Fruit fly (Drosophila melanogaster) whole organism, wandering third instar larva: ENCODE data around the gene grnd.

Experiments used
- Abd-B ChIP-seq: fragments of >200 bp; optimal IDR thresholded peaks from 2 replicates; lab custom pipeline; 2017; ENCODE audit warnings: missing biosample characterization, missing genetic modification characterization
- CG32264 ChIP-seq: fragments of 200-800 bp; sonication (Bioruptor generic); optimal IDR thresholded peaks from 2 replicates; lab custom pipeline; 2016; ENCODE audit warnings: missing biosample characterization, missing genetic modification characterization
- CG9705 ChIP-seq: fragments of 200-800 bp; sonication (Bioruptor generic); optimal IDR thresholded peaks from 2 replicates; lab custom pipeline; 2018; ENCODE audit warnings: missing biosample characterization, mild to moderate bottlenecking, missing genetic modification characterization
- CrebA ChIP-seq: fragments of 200-800 bp; sonication (Bioruptor generic); optimal IDR thresholded peaks from 2 replicates; lab custom pipeline; 2016; ENCODE audit warnings: missing biosample characterization, mild to moderate bottlenecking, missing genetic modification characterization, borderline replicate concordance
- Dif ChIP-seq: fragments of 200-275, 200-300 bp; sonication (Bioruptor generic); optimal IDR thresholded peaks from 2 replicates; lab custom pipeline; 2018; ENCODE audit warnings: missing biosample characterization, missing genetic modification characterization; ENCODE audit not compliant: partially characterized antibody
- GATAd ChIP-seq: sonication (Bioruptor generic); optimal IDR thresholded peaks from 2 replicates; lab custom pipeline; 2016; ENCODE audit warnings: missing biosample characterization, missing genetic modification characterization
- HLH106 ChIP-seq: fragments of 200-800 bp; optimal IDR thresholded peaks from 3 replicates; lab custom pipeline; 2019; ENCODE audit warnings: missing biosample characterization, mild to moderate bottlenecking, missing genetic modification characterization, moderate library complexity
- Hnf4 ChIP-seq: fragments of 200-800 bp; sonication (Bioruptor generic); optimal IDR thresholded peaks from 2 replicates; lab custom pipeline; 2016; ENCODE audit warnings: missing biosample characterization, mild to moderate bottlenecking, missing genetic modification characterization
- Myc ChIP-seq: fragments of >200 bp; optimal IDR thresholded peaks from 2 replicates; lab custom pipeline; 2017
- Rel ChIP-seq, 2 experiments: fragments of 200-800 bp; sonication (Bioruptor generic) in 1 of 2; optimal IDR thresholded peaks; 2 replicates in 1 of 2; 3 replicates in 1 of 2; lab custom pipeline; 2016 to 2019; ENCODE audit warnings: mild to moderate bottlenecking in 2 of 2, missing biosample characterization in 2 of 2, missing genetic modification characterization in 2 of 2, moderate library complexity in 1 of 2
- Sp1 ChIP-seq: fragments of 200-800 bp; sonication (Bioruptor generic); optimal IDR thresholded peaks from 3 replicates; lab custom pipeline; 2019; ENCODE audit warnings: missing biosample characterization, mild to moderate bottlenecking, missing genetic modification characterization, moderate library complexity
- br ChIP-seq: fragments of 200-800 bp; sonication (Bioruptor generic); optimal IDR thresholded peaks from 2 replicates; lab custom pipeline; 2016; ENCODE audit warnings: missing biosample characterization, missing genetic modification characterization
- dl ChIP-seq, 2 experiments: fragments of 175-275, 200-275 bp in 1 of 2; fragments of 200-275 bp in 1 of 2; sonication (Bioruptor generic); optimal IDR thresholded peaks; lab custom pipeline; 2018; ENCODE audit warnings: mild to moderate bottlenecking in 2 of 2, missing biosample characterization in 2 of 2, missing genetic modification characterization in 2 of 2, moderate library complexity in 2 of 2; ENCODE audit not compliant: partially characterized antibody in 2 of 2, insufficient read depth in 1 of 2
- dmrt93B ChIP-seq: fragments of 200-800 bp; sonication (Bioruptor generic); optimal IDR thresholded peaks from 2 replicates; lab custom pipeline; 2018; ENCODE audit warnings: missing biosample characterization, mild to moderate bottlenecking, missing genetic modification characterization
- dsf ChIP-seq: sonication (Bioruptor generic); optimal IDR thresholded peaks from 2 replicates; lab custom pipeline; 2016; ENCODE audit warnings: missing biosample characterization, missing genetic modification characterization, borderline replicate concordance
- foxo ChIP-seq, 2 experiments: fragments of 200-800 bp; sonication (Bioruptor generic); optimal IDR thresholded peaks; 2 replicates in 1 of 2; 3 replicates in 1 of 2; lab custom pipeline; 2016 to 2017; ENCODE audit warnings: missing biosample characterization in 2 of 2, missing genetic modification characterization in 2 of 2
- fru ChIP-seq: fragments of 200-800 bp; sonication (Bioruptor generic); optimal IDR thresholded peaks from 3 replicates; lab custom pipeline; 2016; ENCODE audit warnings: missing biosample characterization, mild to moderate bottlenecking, missing genetic modification characterization
- h ChIP-seq: fragments of 200-800 bp; sonication (Bioruptor generic); optimal IDR thresholded peaks from 3 replicates; lab custom pipeline; 2016; ENCODE audit warnings: missing biosample characterization, mild to moderate bottlenecking, missing genetic modification characterization
- jim ChIP-seq: fragments of 175-275, 200-325 bp; sonication (Bioruptor generic); optimal IDR thresholded peaks from 2 replicates; lab custom pipeline; 2016; ENCODE audit warnings: missing biosample characterization, mild to moderate bottlenecking, missing genetic modification characterization
- lola ChIP-seq: fragments of >200 bp; optimal IDR thresholded peaks from 2 replicates; lab custom pipeline; 2017; ENCODE audit warnings: missing biosample characterization, missing genetic modification characterization
- pan ChIP-seq: fragments of >200 bp; optimal IDR thresholded peaks from 2 replicates; lab custom pipeline; 2017
- sage ChIP-seq: fragments of 200-800 bp; sonication (Bioruptor generic); optimal IDR thresholded peaks from 2 replicates; lab custom pipeline; 2016; ENCODE audit warnings: missing biosample characterization, mild to moderate bottlenecking, missing genetic modification characterization
- tai ChIP-seq: sonication (Bioruptor generic); optimal IDR thresholded peaks from 2 replicates; lab custom pipeline; 2016; ENCODE audit warnings: missing biosample characterization, missing genetic modification characterization
- woc ChIP-seq: sonication (Bioruptor generic); optimal IDR thresholded peaks from 2 replicates; lab custom pipeline; 2016; ENCODE audit warnings: missing biosample characterization, mild to moderate bottlenecking, missing genetic modification characterization

Gene grnd

dm6 chr2L:18478509-18479176 is 6.6 kb upstream of the grnd start:
- TF ChIP-seq CG32264 (GFP tag; lab: Kevin White, UChicago) (no peak), woc (peak; percentile 25), foxo (GFP tag; optimal IDR thresholded peaks at IDR 0.05; lab: Kevin White, UChicago) (no peak)

dm6 chr2L:18479177-18479521 is 6.1 kb upstream of the grnd start:
- TF ChIP-seq CG9705 (GFP tag; lab: Kevin White, UChicago): no peak
- TF ChIP-seq Rel (GFP tag; optimal IDR thresholded peaks at IDR 0.05; lab: Kevin White, UChicago): no peak
- peak; percentile 7 for TF ChIP-seq Rel (tag; optimal IDR thresholded peaks at IDR 0.05; lab: Kevin White, UChicago)

dm6 chr2L:18480326-18481028 is 4.7 kb upstream of the grnd start:
- TF ChIP-seq GATAd (no peak), Sp1 (GFP tag; lab: Kevin White, UChicago) (no peak), Dif (GFP tag; lab: Kevin White, UChicago) (no peak), Hnf4 (GFP tag; lab: Kevin White, UChicago) (no peak), br (GFP tag; lab: Kevin White, UChicago) (no peak), Myc (lab: Kevin White, UChicago) (no peak), Abd-B (GFP tag; lab: Kevin White, UChicago) (no peak), CG32264 (GFP tag; lab: Kevin White, UChicago) (no peak), fru (GFP tag; lab: Kevin White, UChicago) (no peak), woc (no peak), pan (lab: Kevin White, UChicago) (no peak)

dm6 chr2L:18481064-18481463 is 4.2 kb upstream of the grnd start:
- no peak for TF ChIP-seq tai (GFP tag; lab: Kevin White, UChicago)
- no peak for TF ChIP-seq Rel (GFP tag; optimal IDR thresholded peaks at IDR 0.05; lab: Kevin White, UChicago)
- TF ChIP-seq Rel (tag; optimal IDR thresholded peaks at IDR 0.05; lab: Kevin White, UChicago): no peak
- TF ChIP-seq dsf: no peak
- no peak for TF ChIP-seq sage
- no peak for TF ChIP-seq fru (GFP tag; lab: Kevin White, UChicago)
- TF ChIP-seq pan (lab: Kevin White, UChicago): no peak
- no peak for TF ChIP-seq foxo (GFP tag; optimal IDR thresholded peaks at IDR 0.05; lab: Kevin White, UChicago)
- TF ChIP-seq br (GFP tag; lab: Kevin White, UChicago): no peak

dm6 chr2L:18481746-18482145 is 3.5 kb upstream of the grnd start:
- TF ChIP-seq Abd-B (GFP tag; lab: Kevin White, UChicago) (no peak), HLH106 (tag; lab: Kevin White, UChicago) (no peak), dl (GFP tag; optimal IDR thresholded peaks at IDR 0.05; lab: Kevin White, UChicago; ENCODE audit: insufficient read depth in 1 of 2, partially characterized antibody in 2 of 2) (no peak), jim (GFP tag; lab: Kevin White, UChicago) (no peak), CrebA (GFP tag; lab: Kevin White, UChicago) (no peak), dmrt93B (GFP tag; lab: Kevin White, UChicago) (no peak), lola (GFP tag; lab: Kevin White, UChicago) (no peak)
- TF ChIP-seq, all 38 proteins: peak for 0

- no peak for TF ChIP-seq br (GFP tag; lab: Kevin White, UChicago)
- TF ChIP-seq Sp1 (GFP tag; lab: Kevin White, UChicago): peak; percentile 29
- TF ChIP-seq fru (GFP tag; lab: Kevin White, UChicago): peak; percentile 8
Measured at dm6 chr2L:18482170-18482569, 3.0 kb upstream of the grnd start.

- TF ChIP-seq Myc (lab: Kevin White, UChicago) (no peak), tai (GFP tag; lab: Kevin White, UChicago) (no peak), dl (GFP tag; optimal IDR thresholded peaks at IDR 0.05; lab: Kevin White, UChicago; ENCODE audit: insufficient read depth in 1 of 2, partially characterized antibody in 2 of 2) (no peak), h (GFP tag; lab: Kevin White, UChicago) (no peak), CG32264 (GFP tag; lab: Kevin White, UChicago) (no peak), Sp1 (GFP tag; lab: Kevin White, UChicago) (no peak)
- TF ChIP-seq, all 38 proteins: peak for 0
Measured at dm6 chr2L:18482989-18483388, 2.2 kb upstream of the grnd start.
